Worm (Caenorhabditis elegans) whole organism, L1 larva: Measurements from ENCODE around the gene tsp-17.

Experiments used
- ama-1 ChIP-seq: fragments of 150-350 bp; optimal IDR thresholded peaks from 2 replicates; lab custom pipeline; 2014
- elt-3 ChIP-seq, 6 experiments: fragments of 150-350 bp in 1 of 6; sonication (generic microtip); optimal IDR thresholded peaks; 2 replicates each; lab custom pipeline; 2017 to 2018; ENCODE audit warnings: missing biosample characterization in 6 of 6, missing genetic modification characterization in 6 of 6, inconsistent platforms in 1 of 6
- fkh-4 ChIP-seq: sonication (generic microtip); optimal IDR thresholded peaks from 2 replicates; lab custom pipeline; 2016; ENCODE audit warnings: missing compliant biosample characterization, missing genetic modification characterization, borderline replicate concordance
- nhr-76 ChIP-seq: sonication (generic microtip); optimal IDR thresholded peaks from 2 replicates; lab custom pipeline; 2017; ENCODE audit warnings: missing biosample characterization, missing genetic modification characterization
- unc-98 ChIP-seq: fragments of 200-800 bp; sonication (Bioruptor generic); IDR thresholded peaks from 2 replicates; pipeline ENCODE4 v1.3.6; 2022; ENCODE audit warnings: missing genetic modification characterization, missing compliant biosample characterization

ce11 chrX:3727274-3727673 is 46.3 kb downstream of the tsp-17 start, which contains the start of gene nlp-1:
- no peak for TF ChIP-seq elt-3 (tag; optimal IDR thresholded peaks at IDR 0.05; lab: Kevin White, UChicago)
- TF ChIP-seq ama-1 (lab: Kevin White, UChicago): no peak
- TF ChIP-seq unc-98 (GFP tag; lab: Robert Waterston, UW): no peak
- TF ChIP-seq nhr-76: no peak
- no peak for TF ChIP-seq fkh-4 (tag; lab: Kevin White, UChicago)
